Worm (Caenorhabditis elegans): ENCODE measurements around the gene klp-18.

- TF ChIP-seq ztf-4 (tag; optimal IDR thresholded peaks at IDR 0.05) (no peak), lsy-2 (tag; optimal IDR thresholded peaks at IDR 0.05) (peak; percentile 22 to 26), xbp-1 (tag; optimal IDR thresholded peaks at IDR 0.05) (no peak), nhr-20 (tag; optimal IDR thresholded peaks at IDR 0.05) (peak; percentile 34), unc-30 (tag; optimal IDR thresholded peaks at IDR 0.05) (no peak), pax-3 (tag; optimal IDR thresholded peaks at IDR 0.05) (no peak), ztf-11 (tag; optimal IDR thresholded peaks at IDR 0.05) (no peak), snpc-4 (tag; optimal IDR thresholded peaks at IDR 0.05) (no peak), elt-3 (tag; optimal IDR thresholded peaks at IDR 0.05) (peak in 1 of 6 experiments; percentile 56), hlh-17 (GFP tag; optimal IDR thresholded peaks at IDR 0.05; ENCODE audit: borderline replicate concordance) (no peak), sptf-1 (tag; optimal IDR thresholded peaks at IDR 0.05) (no peak), skn-1 (tag; optimal IDR thresholded peaks at IDR 0.05) (no peak), pqm-1 (tag; optimal IDR thresholded peaks at IDR 0.05) (no peak)
Observed at ce11 chrIV:7023858-7024257, 16.2 kb upstream of the klp-18 start, which contains the start of gene adah-1.
